Worm (Caenorhabditis elegans): Measurements from ENCODE around the gene C49H3.12.

- TF ChIP-seq sem-4 (tag; optimal IDR thresholded peaks at IDR 0.05) (no peak), unc-62 (GFP tag; optimal IDR thresholded peaks at IDR 0.05) (no peak), blmp-1 (tag; optimal IDR thresholded peaks at IDR 0.05; ENCODE audit: insufficient read depth) (no peak), ama-1 (optimal IDR thresholded peaks at IDR 0.05) (no peak), mdl-1 (tag; optimal IDR thresholded peaks at IDR 0.05) (no peak), unc-39 (tag; optimal IDR thresholded peaks at IDR 0.05) (no peak), lin-39 (tag; optimal IDR thresholded peaks at IDR 0.05) (no peak)
Observed at ce11 chrIV:7906643-7907042, 20.5 kb downstream of the C49H3.12 start.

Data from whole organism, L2 larva.